Worm (Caenorhabditis elegans): ENCODE measurements around the gene srh-235.

DNA sequence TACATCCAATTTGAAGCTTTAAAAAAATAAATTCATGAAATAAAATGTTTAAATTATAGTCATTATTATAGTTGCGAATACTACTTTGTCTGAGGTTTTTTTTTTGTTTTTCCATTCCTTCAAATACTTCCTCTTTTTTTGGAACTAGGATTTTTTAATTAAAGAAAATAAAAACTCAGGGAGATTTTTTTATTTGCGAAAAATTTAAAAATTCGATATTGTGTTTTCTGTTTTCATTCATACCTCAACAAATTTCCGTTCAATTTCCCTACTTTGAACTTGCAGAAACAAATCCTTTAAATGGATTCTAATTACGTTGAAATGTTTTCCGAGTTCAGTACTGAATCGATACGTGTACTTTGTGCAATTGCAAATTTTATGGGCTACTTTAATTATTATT lies 37.0 kb upstream of the srh-235 start, which contains the start of gene srw-32:
- TF ChIP-seq hlh-1 (tag; optimal IDR thresholded peaks at IDR 0.05) (no peak), unc-62 (GFP tag; optimal IDR thresholded peaks at IDR 0.05) (no peak)
